Worm (Caenorhabditis elegans): Measurements from ENCODE around the gene srj-26.

The srj-26 gene

DNA sequence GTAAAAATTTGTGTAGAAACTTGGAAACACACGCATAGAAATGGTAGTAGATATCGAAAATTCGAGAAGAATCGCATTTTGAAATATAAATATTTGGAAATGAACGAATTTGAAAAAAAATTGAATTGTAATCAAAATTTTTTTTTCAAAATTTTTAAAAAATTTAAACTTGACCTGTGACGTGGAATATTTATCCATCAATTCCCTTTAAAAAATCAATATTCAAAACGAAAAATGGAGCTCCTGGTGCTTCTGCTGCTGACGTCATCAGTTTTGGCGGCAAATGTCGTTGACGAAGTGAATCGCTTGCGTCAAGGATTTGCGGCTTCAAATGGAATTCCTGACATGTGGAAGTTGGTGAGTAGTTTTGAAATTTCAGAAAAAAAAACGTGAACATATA, 31.9 kb upstream of the srj-26 start, which contains the start of the genes Y51A2B.4 and Y51A2B.5:
Gene Y51A2B.4, minus strand, starts transcription at position 101 of the 400 bp plus-strand sequence.
Gene Y51A2B.5, plus strand, starts transcription at position 232 of the 400 bp plus-strand sequence.
- no peak for TF ChIP-seq M03D4.4 (tag; optimal IDR thresholded peaks at IDR 0.05)

DNA sequence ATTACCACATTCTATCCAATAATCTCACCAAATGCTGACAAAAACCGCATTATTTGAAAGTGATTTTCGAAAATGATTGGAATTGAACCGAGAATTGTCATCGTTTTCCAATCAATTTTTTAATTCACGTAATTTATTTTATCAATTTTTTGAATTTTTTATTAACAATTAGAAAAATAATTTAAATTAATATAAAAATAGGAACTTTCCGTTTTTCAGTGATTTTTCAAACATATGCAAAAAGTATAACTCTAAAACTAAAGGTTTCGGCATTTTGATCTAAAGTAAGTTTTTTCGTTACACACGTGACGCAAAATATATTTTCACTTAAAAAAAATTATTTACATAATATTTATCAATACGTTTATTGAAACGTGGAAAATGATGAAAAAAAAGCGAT, 26.7 kb upstream of the srj-26 start, which contains the start of gene Y51A2B.6:
Gene Y51A2B.6, minus strand, starts transcription at position 101 of the 400 bp plus-strand sequence.
- TF ChIP-seq pha-4 (tag; optimal IDR thresholded peaks at IDR 0.05) (no peak), M03D4.4 (tag; optimal IDR thresholded peaks at IDR 0.05) (no peak), ceh-39 (tag; optimal IDR thresholded peaks at IDR 0.05) (no peak), ham-2 (GFP tag; optimal IDR thresholded peaks at IDR 0.05) (no peak), bed-3 (GFP tag; optimal IDR thresholded peaks at IDR 0.05) (no peak), mls-2 (tag; optimal IDR thresholded peaks at IDR 0.05) (no peak), lin-32 (GFP tag; optimal IDR thresholded peaks at IDR 0.05) (no peak), nhr-2 (tag; optimal IDR thresholded peaks at IDR 0.05) (no peak), ces-1 (GFP tag; optimal IDR thresholded peaks at IDR 0.05) (no peak), elt-3 (tag; optimal IDR thresholded peaks at IDR 0.05) (no peak), nhr-237 (tag; optimal IDR thresholded peaks at IDR 0.05) (no peak), elt-1 (tag; optimal IDR thresholded peaks at IDR 0.05; ENCODE audit: borderline replicate concordance, insufficient read depth) (no peak)

DNA sequence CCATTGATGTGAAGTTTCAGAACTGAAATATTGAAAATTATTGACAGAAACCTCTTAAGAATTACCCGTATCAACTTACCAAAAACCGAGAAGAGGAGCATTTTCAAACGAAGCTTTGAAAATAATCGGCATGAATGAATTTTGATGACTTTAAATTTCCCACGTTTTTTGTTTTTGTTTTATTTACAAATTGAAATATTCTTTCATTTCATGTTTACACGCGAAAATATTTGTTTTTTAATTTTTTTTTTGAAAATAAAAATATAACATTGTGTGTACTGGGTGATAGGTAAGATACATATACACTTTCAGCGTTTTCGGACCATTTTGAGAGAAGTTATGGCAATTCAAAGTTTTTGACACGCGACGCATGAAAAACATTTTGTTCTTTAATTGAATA, 25.2 kb upstream of the srj-26 start, which contains the start of gene Y51A2B.9:
Gene Y51A2B.9, minus strand, starts transcription at position 101 of the 400 bp plus-strand sequence.
- no peak for TF ChIP-seq lin-32 (GFP tag; optimal IDR thresholded peaks at IDR 0.05)
- TF ChIP-seq sptf-1 (tag; optimal IDR thresholded peaks at IDR 0.05) = no peak
- no peak for TF ChIP-seq drap-1 (GFP tag; optimal IDR thresholded peaks at IDR 0.05)
- TF ChIP-seq unc-120 (tag; optimal IDR thresholded peaks at IDR 0.05; ENCODE audit: poor library complexity, severe bottlenecking) = no peak
- no peak for TF ChIP-seq nhr-12 (tag; optimal IDR thresholded peaks at IDR 0.05)
- TF ChIP-seq blmp-1 (tag; optimal IDR thresholded peaks at IDR 0.05) = no peak
- TF ChIP-seq M03D4.4 (tag; optimal IDR thresholded peaks at IDR 0.05) = no peak
- TF ChIP-seq cnd-1 (tag; optimal IDR thresholded peaks at IDR 0.05) = no peak
- TF ChIP-seq bed-3 (GFP tag; optimal IDR thresholded peaks at IDR 0.05) = no peak
- no peak for TF ChIP-seq unc-39 (tag; optimal IDR thresholded peaks at IDR 0.05)
- TF ChIP-seq flh-1 (GFP tag; optimal IDR thresholded peaks at IDR 0.05) = no peak
- no peak for TF ChIP-seq unc-62 (GFP tag; optimal IDR thresholded peaks at IDR 0.05)
- TF ChIP-seq elt-1 (tag; optimal IDR thresholded peaks at IDR 0.05; ENCODE audit: borderline replicate concordance, insufficient read depth) = no peak
- no peak for TF ChIP-seq tbx-8 (GFP tag; optimal IDR thresholded peaks at IDR 0.05)
- TF ChIP-seq sem-2 (GFP tag; optimal IDR thresholded peaks at IDR 0.05) = no peak
- TF ChIP-seq ces-1 (GFP tag; optimal IDR thresholded peaks at IDR 0.05) = no peak

DNA sequence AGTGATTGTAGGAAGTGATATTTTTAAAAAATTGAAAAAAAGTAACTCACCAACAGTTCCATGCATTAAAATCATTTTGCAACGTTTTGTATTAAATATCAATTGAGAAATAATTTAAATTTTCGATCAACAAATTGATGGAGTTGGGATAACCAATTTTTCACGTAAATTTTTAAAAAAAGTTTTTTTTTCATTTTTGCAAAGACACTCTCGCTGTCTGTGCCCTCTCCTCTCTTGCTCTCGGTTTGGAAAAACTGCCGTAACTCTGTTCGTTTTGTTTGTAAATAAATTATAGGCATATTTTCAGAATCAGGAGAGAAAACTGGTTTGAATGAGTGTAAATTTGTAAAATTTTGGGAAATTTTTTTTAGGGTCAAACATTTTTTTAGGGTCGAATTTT, 23.1 kb upstream of the srj-26 start, which contains the start of gene Y51A2B.16:
Gene Y51A2B.16, minus strand, starts transcription at position 101 of the 400 bp plus-strand sequence.
- TF ChIP-seq elt-1 (tag; optimal IDR thresholded peaks at IDR 0.05; ENCODE audit: borderline replicate concordance, insufficient read depth) (no peak), bed-3 (GFP tag; optimal IDR thresholded peaks at IDR 0.05) (no peak), zip-8 (tag; optimal IDR thresholded peaks at IDR 0.05) (no peak), drap-1 (GFP tag; optimal IDR thresholded peaks at IDR 0.05) (no peak), nhr-2 (tag; optimal IDR thresholded peaks at IDR 0.05) (no peak), nhr-76 (tag; optimal IDR thresholded peaks at IDR 0.05) (no peak), nhr-28 (tag; optimal IDR thresholded peaks at IDR 0.05) (no peak), pha-4 (tag; optimal IDR thresholded peaks at IDR 0.05) (no peak), ztf-11 (tag; optimal IDR thresholded peaks at IDR 0.05) (no peak), flh-1 (GFP tag; optimal IDR thresholded peaks at IDR 0.05) (no peak), snpc-4 (tag; optimal IDR thresholded peaks at IDR 0.05) (no peak), ceh-39 (tag; optimal IDR thresholded peaks at IDR 0.05) (no peak), mab-5 (tag; optimal IDR thresholded peaks at IDR 0.05) (no peak), lin-32 (GFP tag; optimal IDR thresholded peaks at IDR 0.05) (no peak), ceh-43 (GFP tag; optimal IDR thresholded peaks at IDR 0.05) (no peak), sem-2 (GFP tag; optimal IDR thresholded peaks at IDR 0.05) (no peak), unc-62 (GFP tag; optimal IDR thresholded peaks at IDR 0.05) (no peak), tbx-8 (GFP tag; optimal IDR thresholded peaks at IDR 0.05) (no peak)

DNA sequence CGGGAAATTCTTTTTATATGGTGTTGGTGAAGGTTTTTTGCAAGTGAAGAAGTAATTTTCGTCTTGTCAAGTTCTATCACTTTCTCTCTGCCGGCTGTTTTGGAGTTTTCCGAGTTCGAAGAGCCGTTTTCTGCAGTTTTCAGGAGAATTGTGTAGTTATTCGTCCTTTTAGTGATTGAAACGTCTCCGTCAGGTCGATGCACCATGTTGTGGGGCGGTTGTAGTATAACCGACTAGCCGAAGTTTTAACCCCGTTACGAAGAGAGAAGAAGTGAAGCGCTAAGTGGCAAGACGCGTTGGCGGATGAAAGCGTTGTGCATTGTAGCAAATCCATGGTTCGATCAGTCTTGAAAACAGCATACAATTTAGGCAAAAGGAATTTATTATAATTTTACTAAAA, 18.2 kb upstream of the srj-26 start:
- TF ChIP-seq flh-1 (GFP tag; optimal IDR thresholded peaks at IDR 0.05) = no peak
- no peak for TF ChIP-seq M03D4.4 (tag; optimal IDR thresholded peaks at IDR 0.05)
- TF ChIP-seq cnd-1 (tag; optimal IDR thresholded peaks at IDR 0.05) = no peak
- no peak for TF ChIP-seq nhr-237 (tag; optimal IDR thresholded peaks at IDR 0.05)
- TF ChIP-seq ham-2 (GFP tag; optimal IDR thresholded peaks at IDR 0.05) = no peak
- no peak for TF ChIP-seq unc-39 (tag; optimal IDR thresholded peaks at IDR 0.05)
- no peak for TF ChIP-seq elt-1 (tag; optimal IDR thresholded peaks at IDR 0.05; ENCODE audit: borderline replicate concordance, insufficient read depth)
- no peak for TF ChIP-seq hlh-1 (tag; optimal IDR thresholded peaks at IDR 0.05)
- no peak for TF ChIP-seq lin-13 (tag; optimal IDR thresholded peaks at IDR 0.05)
- TF ChIP-seq zip-8 (tag; optimal IDR thresholded peaks at IDR 0.05) = no peak
- no peak for TF ChIP-seq ces-1 (GFP tag; optimal IDR thresholded peaks at IDR 0.05)
- TF ChIP-seq mab-5 (tag; optimal IDR thresholded peaks at IDR 0.05) = no peak
- no peak for TF ChIP-seq tbx-8 (GFP tag; optimal IDR thresholded peaks at IDR 0.05)
- TF ChIP-seq snpc-4 (tag; optimal IDR thresholded peaks at IDR 0.05) = no peak
- TF ChIP-seq unc-120 (tag; optimal IDR thresholded peaks at IDR 0.05; ENCODE audit: poor library complexity, severe bottlenecking) = no peak
- TF ChIP-seq elt-3 (tag; optimal IDR thresholded peaks at IDR 0.05) = no peak
- TF ChIP-seq ceh-39 (tag; optimal IDR thresholded peaks at IDR 0.05) = no peak
- no peak for TF ChIP-seq nhr-28 (tag; optimal IDR thresholded peaks at IDR 0.05)
- TF ChIP-seq lsy-2 (tag; optimal IDR thresholded peaks at IDR 0.05) = no peak
- TF ChIP-seq ceh-83 (GFP tag; optimal IDR thresholded peaks at IDR 0.05) = no peak
